Worm (Caenorhabditis elegans) whole organism, L3 larva: ENCODE measurements around the gene bli-2.
A peak's percentile ranks its signal among the peaks of the same experiment; 100 is the strongest.
"Not testable (repeated sequence)": the region's sequence is repeated elsewhere in the genome, so short reads cannot be mapped to it uniquely, and the experiment has no call there.

Experiments
- ZK546.5 ChIP-seq: sonication (generic microtip); optimal IDR thresholded peaks from 2 replicates; lab custom pipeline; 2017; ENCODE audit warnings: missing biosample characterization, missing genetic modification characterization
- aly-2 ChIP-seq: fragments of 150-350 bp; optimal IDR thresholded peaks from 2 replicates; lab custom pipeline; 2014; ENCODE audit warnings: missing biosample characterization, missing genetic modification characterization
- ama-1 ChIP-seq: fragments of 150-350 bp; optimal IDR thresholded peaks from 2 replicates; lab custom pipeline; 2018
- ceh-28 ChIP-seq: fragments of 150-350 bp; optimal IDR thresholded peaks from 2 replicates; lab custom pipeline; 2014; ENCODE audit warnings: missing biosample characterization, missing genetic modification reagents, missing genetic modification characterization
- ceh-82 ChIP-seq: fragments of 150-350 bp; optimal IDR thresholded peaks from 2 replicates; lab custom pipeline; 2014; ENCODE audit warnings: missing biosample characterization, missing genetic modification characterization
- ceh-9 ChIP-seq: sonication (generic microtip); optimal IDR thresholded peaks from 2 replicates; lab custom pipeline; 2018; ENCODE audit warnings: missing biosample characterization, missing genetic modification characterization
- daf-12 ChIP-seq: fragments of 150-350 bp; optimal IDR thresholded peaks from 2 replicates; lab custom pipeline; 2014; ENCODE audit warnings: missing biosample characterization, missing genetic modification reagents, missing genetic modification characterization
- egl-27 ChIP-seq: sonication (generic microtip); optimal IDR thresholded peaks from 4 replicates; lab custom pipeline; 2017; ENCODE audit warnings: missing biosample characterization, missing genetic modification reagents, missing genetic modification characterization
- egl-5 ChIP-seq: fragments of 150-350 bp; optimal IDR thresholded peaks from 2 replicates; lab custom pipeline; 2017; ENCODE audit warnings: missing biosample characterization, missing genetic modification reagents, missing genetic modification characterization, inconsistent platforms
- elt-1 ChIP-seq: fragments of 150-350 bp; optimal IDR thresholded peaks from 2 replicates; lab custom pipeline; 2014; ENCODE audit warnings: missing biosample characterization, missing genetic modification characterization
- elt-2 ChIP-seq: sonication (generic microtip); optimal IDR thresholded peaks from 2 replicates; lab custom pipeline; 2016; ENCODE audit warnings: missing genetic modification reagents, mild to moderate bottlenecking, missing genetic modification characterization, missing compliant biosample characterization
- fkh-2 ChIP-seq: fragments of 150-350 bp; optimal IDR thresholded peaks from 2 replicates; lab custom pipeline; 2014; ENCODE audit warnings: missing biosample characterization, missing genetic modification reagents, missing genetic modification characterization
- hmg-11 ChIP-seq: sonication (generic microtip); optimal IDR thresholded peaks from 2 replicates; lab custom pipeline; 2016; ENCODE audit warnings: missing genetic modification characterization, missing compliant biosample characterization
- jun-1 ChIP-seq: fragments of 150-350 bp; optimal IDR thresholded peaks from 2 replicates; lab custom pipeline; 2014; ENCODE audit warnings: missing biosample characterization, missing genetic modification reagents, missing genetic modification characterization
- lin-15B ChIP-seq: fragments of 150-350 bp; optimal IDR thresholded peaks from 2 replicates; lab custom pipeline; 2014; ENCODE audit warnings: missing biosample characterization, missing genetic modification characterization
- lin-39 ChIP-seq: fragments of 150-350 bp; optimal IDR thresholded peaks from 2 replicates; lab custom pipeline; 2018; ENCODE audit warnings: missing biosample characterization, missing genetic modification reagents, missing genetic modification characterization
- lsy-12 ChIP-seq: sonication (generic microtip); optimal IDR thresholded peaks from 2 replicates; lab custom pipeline; 2016; ENCODE audit warnings: mild to moderate bottlenecking, missing genetic modification characterization, missing compliant biosample characterization
- mdl-1 ChIP-seq: fragments of 150-350 bp; optimal IDR thresholded peaks from 2 replicates; lab custom pipeline; 2014; ENCODE audit warnings: missing biosample characterization, missing genetic modification characterization
- mml-1 ChIP-seq: fragments of 150-350 bp; sonication (generic microtip); optimal IDR thresholded peaks from 3 replicates; lab custom pipeline; 2014; ENCODE audit warnings: missing biosample characterization, missing genetic modification characterization
- nfya-1 ChIP-seq: sonication (generic microtip); optimal IDR thresholded peaks from 2 replicates; lab custom pipeline; 2017; ENCODE audit warnings: missing genetic modification characterization, mild to moderate bottlenecking, missing compliant biosample characterization, antibody characterized with exemption, moderate library complexity; ENCODE audit not compliant: insufficient read depth
- nhr-12 ChIP-seq: fragments of 150-350 bp; optimal IDR thresholded peaks from 2 replicates; lab custom pipeline; 2014; ENCODE audit warnings: missing biosample characterization, missing genetic modification characterization
- nhr-23 ChIP-seq: fragments of 150-350 bp; optimal IDR thresholded peaks from 2 replicates; lab custom pipeline; 2014; ENCODE audit warnings: missing biosample characterization, missing genetic modification reagents, missing genetic modification characterization
- nhr-237 ChIP-seq: fragments of 150-350 bp; optimal IDR thresholded peaks from 2 replicates; lab custom pipeline; 2014; ENCODE audit warnings: missing biosample characterization, missing genetic modification characterization
- nhr-25 ChIP-seq: sonication (generic microtip); optimal IDR thresholded peaks from 2 replicates; lab custom pipeline; 2017; ENCODE audit warnings: missing biosample characterization, missing genetic modification characterization
- nhr-28 ChIP-seq: fragments of 150-350 bp; optimal IDR thresholded peaks from 2 replicates; lab custom pipeline; 2014; ENCODE audit warnings: missing biosample characterization, missing genetic modification characterization
- nhr-43 ChIP-seq: sonication (generic microtip); optimal IDR thresholded peaks from 2 replicates; lab custom pipeline; 2016; ENCODE audit warnings: mild to moderate bottlenecking, missing genetic modification characterization, missing compliant biosample characterization; ENCODE audit not compliant: poor library complexity, severe bottlenecking
- nhr-67 ChIP-seq: fragments of 150-350 bp; optimal IDR thresholded peaks from 2 replicates; lab custom pipeline; 2014; ENCODE audit warnings: missing biosample characterization, missing genetic modification characterization
- nhr-76 ChIP-seq: fragments of 150-350 bp; sonication (generic microtip); optimal IDR thresholded peaks from 5 replicates; lab custom pipeline; 2014; ENCODE audit warnings: missing biosample characterization, missing genetic modification characterization
- nhr-77 ChIP-seq: fragments of 150-350 bp; optimal IDR thresholded peaks from 2 replicates; lab custom pipeline; 2014; ENCODE audit warnings: missing biosample characterization, missing genetic modification characterization
- pha-4 ChIP-seq: fragments of 150-350 bp; optimal IDR thresholded peaks from 2 replicates; lab custom pipeline; 2014; ENCODE audit warnings: missing biosample characterization, missing genetic modification reagents, missing genetic modification characterization
- pqm-1 ChIP-seq: fragments of 150-350 bp; optimal IDR thresholded peaks from 2 replicates; lab custom pipeline; 2017; ENCODE audit warnings: missing biosample characterization, missing genetic modification characterization, inconsistent platforms
- skn-1 ChIP-seq: fragments of 150-350 bp; optimal IDR thresholded peaks from 2 replicates; lab custom pipeline; 2014; ENCODE audit warnings: missing biosample characterization, missing genetic modification characterization
- snpc-4 ChIP-seq: fragments of 150-350 bp; optimal IDR thresholded peaks from 2 replicates; lab custom pipeline; 2014; ENCODE audit warnings: missing biosample characterization, missing genetic modification characterization
- tbx-2 ChIP-seq: sonication (generic microtip); optimal IDR thresholded peaks from 2 replicates; lab custom pipeline; 2016; ENCODE audit warnings: mild to moderate bottlenecking, missing genetic modification characterization, missing compliant biosample characterization
- unc-39 ChIP-seq: sonication (generic microtip); optimal IDR thresholded peaks from 4 replicates; lab custom pipeline; 2017; ENCODE audit warnings: missing biosample characterization, missing genetic modification characterization
- unc-62 ChIP-seq: fragments of 150-350 bp; sonication (generic microtip); optimal IDR thresholded peaks from 4 replicates; lab custom pipeline; 2014; ENCODE audit warnings: missing biosample characterization, missing genetic modification reagents, missing genetic modification characterization
- ztf-11 ChIP-seq: fragments of 150-350 bp; optimal IDR thresholded peaks from 2 replicates; lab custom pipeline; 2014; ENCODE audit warnings: missing biosample characterization, missing genetic modification characterization
- ztf-4 ChIP-seq: fragments of 150-350 bp; optimal IDR thresholded peaks from 2 replicates; lab custom pipeline; 2014; ENCODE audit warnings: missing biosample characterization, missing genetic modification characterization

Gene bli-2

DNA sequence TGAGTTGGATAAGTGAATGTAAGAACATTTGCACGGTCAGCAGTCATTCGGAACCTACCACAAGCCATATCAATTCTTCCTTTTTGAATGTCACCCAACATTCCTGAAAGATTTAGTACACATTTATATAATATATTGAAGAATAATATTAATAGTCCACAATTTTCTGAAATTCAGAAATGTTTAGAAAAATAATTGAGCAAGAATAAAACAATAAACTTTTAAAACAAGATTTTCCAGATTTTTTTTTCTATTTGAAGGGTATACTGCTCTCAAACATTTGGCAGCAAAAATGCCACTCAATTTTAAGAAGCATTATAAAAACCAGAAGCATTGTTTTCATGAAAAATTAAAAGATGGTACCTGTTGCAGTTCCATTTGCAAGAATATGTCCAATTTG is 15.4 kb downstream of the bli-2 start, which contains the start of gene F59E12.8:
TSS of gene F59E12.8 (minus strand) at position 101 of the 400 bp plus-strand sequence.
- TF ChIP-seq lsy-12 (tag; lab: Kevin White, UChicago), result no peak
- no peak for TF ChIP-seq lin-15B (tag; lab: Kevin White, UChicago)
- TF ChIP-seq skn-1, result no peak
- no peak for TF ChIP-seq egl-27 (tag; lab: Kevin White, UChicago)
- no peak for TF ChIP-seq unc-39 (tag; lab: Kevin White, UChicago)
- TF ChIP-seq elt-1 (tag; lab: Kevin White, UChicago), result no peak
- no peak for TF ChIP-seq nhr-12 (tag; lab: Kevin White, UChicago)
- no peak for TF ChIP-seq snpc-4 (tag; lab: Kevin White, UChicago)
- TF ChIP-seq mml-1 (tag; lab: Kevin White, UChicago), result no peak
- no peak for TF ChIP-seq nhr-25 (tag; lab: Kevin White, UChicago)
- no peak for TF ChIP-seq nhr-23 (tag; lab: Kevin White, UChicago)
- TF ChIP-seq fkh-2, result no peak
- TF ChIP-seq aly-2, result no peak
- TF ChIP-seq ztf-4 (tag; lab: Kevin White, UChicago), result no peak
- TF ChIP-seq ama-1 (lab: Kevin White, UChicago), result no peak
- no peak for TF ChIP-seq ceh-28
- TF ChIP-seq egl-5 (tag; lab: Kevin White, UChicago), result no peak

DNA sequence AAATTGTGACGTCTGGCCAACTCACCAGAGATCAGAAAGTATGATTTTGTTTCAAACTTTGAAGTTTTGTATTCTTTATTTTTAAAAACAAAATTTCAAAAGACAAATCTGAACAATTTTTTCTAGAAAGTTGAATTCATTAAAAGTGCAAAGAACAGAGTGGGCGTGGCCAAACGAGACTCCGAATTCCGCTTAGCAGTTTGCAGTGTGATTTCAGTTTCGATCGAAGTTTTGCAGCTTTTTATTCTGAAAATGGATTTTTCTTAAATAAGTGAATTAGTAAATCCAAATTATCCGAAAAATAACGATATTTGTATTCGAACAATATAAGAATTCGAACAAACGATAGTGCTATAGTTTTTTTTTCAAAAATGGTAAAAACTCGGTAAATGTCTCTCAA is 18.8 kb downstream of the bli-2 start:
- TF ChIP-seq unc-39 (tag; lab: Kevin White, UChicago), result no peak
- TF ChIP-seq ceh-82, result no peak
- TF ChIP-seq pqm-1, result no peak
- TF ChIP-seq egl-27 (tag; lab: Kevin White, UChicago), result no peak
- TF ChIP-seq lin-15B (tag; lab: Kevin White, UChicago), result no peak
- peak; percentile 25 for TF ChIP-seq nfya-1 (tag; lab: Kevin White, UChicago)
- no peak for TF ChIP-seq pha-4

DNA sequence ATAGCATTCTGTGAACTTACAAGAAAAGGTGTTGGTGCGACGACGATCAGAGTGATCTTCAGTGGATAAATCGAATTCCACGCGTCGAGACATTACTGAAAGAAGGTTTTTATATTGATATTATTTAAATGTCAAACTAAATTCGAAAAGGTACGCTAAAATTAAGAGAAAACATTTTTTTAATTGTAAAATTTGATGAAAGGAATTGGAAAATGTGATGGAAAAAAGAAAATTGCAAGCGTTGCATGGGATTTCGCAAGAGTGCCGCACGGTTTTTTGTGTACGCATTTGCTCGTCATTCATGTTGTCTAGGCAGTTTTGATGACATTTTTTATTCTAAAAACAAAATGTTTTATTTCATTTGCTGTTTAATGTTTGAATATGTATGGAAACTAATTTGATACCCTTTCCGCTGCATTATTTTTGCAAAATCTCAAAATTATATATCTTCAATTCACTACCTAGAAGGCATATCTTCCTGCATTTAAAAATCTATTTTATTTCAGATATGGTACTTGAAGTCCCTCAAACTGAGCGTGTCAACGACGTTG is 21.3 kb downstream of the bli-2 start, which contains the start of the genes F59E12.6 and npl-4.1:
TSS of gene F59E12.6 (minus strand) at position 101 of the 551 bp plus-strand sequence.
TSS of gene npl-4.1 (plus strand) at position 501 of the 551 bp plus-strand sequence.
- not testable (repeated sequence) for TF ChIP-seq aly-2; egl-5 (tag; lab: Kevin White, UChicago); unc-62

DNA sequence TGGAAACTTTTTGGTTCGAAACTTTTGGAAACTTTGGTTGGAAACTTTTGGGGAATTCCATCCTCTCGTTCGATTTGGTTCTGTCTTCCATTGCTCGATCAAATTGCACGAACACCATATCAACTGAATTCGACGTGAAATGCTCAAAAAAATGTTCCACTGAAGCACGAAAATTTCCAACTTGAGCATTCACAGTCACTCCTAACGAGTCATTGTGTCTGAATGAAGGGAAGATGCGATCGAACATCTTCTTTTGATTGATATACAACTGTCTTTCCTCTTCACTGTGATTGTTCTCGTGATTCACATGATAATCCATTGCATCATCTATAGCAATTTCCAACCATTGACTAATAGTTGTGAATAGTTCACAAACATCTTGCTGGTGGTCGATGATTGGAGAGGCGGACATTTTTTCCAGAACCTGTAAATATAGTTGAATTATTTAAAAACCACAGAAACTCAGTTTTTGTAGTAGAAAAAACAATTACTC is 23.9 kb downstream of the bli-2 start, which contains the start of gene F59E12.15:
TSS of gene F59E12.15 (minus strand) at position 51 of the 493 bp plus-strand sequence.
- TF ChIP-seq nhr-237 (tag; lab: Kevin White, UChicago) (no peak), nhr-67 (tag; lab: Kevin White, UChicago) (no peak), tbx-2 (tag; lab: Kevin White, UChicago) (no peak), ceh-9 (tag; lab: Kevin White, UChicago) (no peak), egl-27 (tag; lab: Kevin White, UChicago) (no peak), nhr-43 (tag; lab: Kevin White, UChicago) (no peak), nhr-77 (no peak), fkh-2 (no peak), ztf-11 (no peak), unc-62 (no peak)

DNA sequence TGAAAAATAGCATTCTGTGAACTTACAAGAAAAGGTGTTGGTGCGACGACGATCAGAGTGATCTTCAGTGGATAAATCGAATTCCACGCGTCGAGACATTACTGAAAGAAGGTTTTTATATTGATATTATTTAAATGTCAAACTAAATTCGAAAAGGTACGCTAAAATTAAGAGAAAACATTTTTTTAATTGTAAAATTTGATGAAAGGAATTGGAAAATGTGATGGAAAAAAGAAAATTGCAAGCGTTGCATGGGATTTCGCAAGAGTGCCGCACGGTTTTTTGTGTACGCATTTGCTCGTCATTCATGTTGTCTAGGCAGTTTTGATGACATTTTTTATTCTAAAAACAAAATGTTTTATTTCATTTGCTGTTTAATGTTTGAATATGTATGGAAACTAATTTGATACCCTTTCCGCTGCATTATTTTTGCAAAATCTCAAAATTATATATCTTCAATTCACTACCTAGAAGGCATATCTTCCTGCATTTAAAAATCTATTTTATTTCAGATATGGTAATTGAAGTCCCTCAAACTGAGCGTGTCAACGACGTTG is 29.8 kb downstream of the bli-2 start, which contains the start of the genes eif-3.L and npl-4.2:
TSS of gene eif-3.L (minus strand) at position 101 of the 557 bp plus-strand sequence.
TSS of gene npl-4.2 (plus strand) at position 507 of the 557 bp plus-strand sequence.
- not testable (repeated sequence) for TF ChIP-seq nhr-77; nhr-25 (tag; lab: Kevin White, UChicago); egl-27 (tag; lab: Kevin White, UChicago)

DNA sequence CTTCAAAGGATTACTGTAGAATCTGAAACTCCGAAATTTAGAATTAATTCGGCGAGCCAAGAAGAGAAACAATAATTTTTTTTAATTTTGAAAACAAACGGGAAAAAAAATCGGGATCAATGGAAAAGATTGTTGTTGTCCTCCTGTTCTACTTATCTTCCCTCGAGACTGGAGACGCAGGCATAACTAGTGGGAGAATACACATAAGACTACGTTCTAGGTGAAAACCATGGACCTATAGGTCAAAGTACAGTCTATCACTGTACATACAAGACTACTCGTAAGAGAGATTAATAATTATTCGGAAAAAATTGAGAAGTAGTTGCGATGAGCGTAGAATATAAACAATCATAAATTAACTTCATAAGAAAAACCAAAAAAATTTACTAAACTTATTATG is 32.9 kb downstream of the bli-2 start, which contains the start of gene dhs-6:
TSS of gene dhs-6 (minus strand) at position 22 of the 400 bp plus-strand sequence.
- no peak for TF ChIP-seq hmg-11 (tag; lab: Kevin White, UChicago)
- no peak for TF ChIP-seq daf-12
- peak; percentile 9 for TF ChIP-seq nfya-1 (tag; lab: Kevin White, UChicago)
- peak; percentile 8 for TF ChIP-seq ceh-28
- no peak for TF ChIP-seq lsy-12 (tag; lab: Kevin White, UChicago)
- TF ChIP-seq elt-2 (tag; lab: Kevin White, UChicago), result peak; percentile 71
- TF ChIP-seq lin-39, result no peak
- no peak for TF ChIP-seq pqm-1
- TF ChIP-seq ztf-4 (tag; lab: Kevin White, UChicago), result no peak
- TF ChIP-seq pha-4, result no peak
- no peak for TF ChIP-seq aly-2
- TF ChIP-seq mml-1 (tag; lab: Kevin White, UChicago), result no peak
- no peak for TF ChIP-seq ceh-9 (tag; lab: Kevin White, UChicago)
- TF ChIP-seq nhr-12 (tag; lab: Kevin White, UChicago), result no peak
- TF ChIP-seq unc-62, result no peak
- TF ChIP-seq nhr-237 (tag; lab: Kevin White, UChicago), result no peak
- no peak for TF ChIP-seq egl-5 (tag; lab: Kevin White, UChicago)
- TF ChIP-seq ZK546.5 (tag; lab: Kevin White, UChicago), result no peak
- no peak for TF ChIP-seq nhr-28 (tag; lab: Kevin White, UChicago)
- no peak for TF ChIP-seq mdl-1 (tag; lab: Kevin White, UChicago)
- TF ChIP-seq nhr-76, result no peak
- peak; percentile 48 for TF ChIP-seq nhr-23 (tag; lab: Kevin White, UChicago)
- TF ChIP-seq lin-15B (tag; lab: Kevin White, UChicago), result no peak
- TF ChIP-seq jun-1, result no peak
- no peak for TF ChIP-seq nhr-25 (tag; lab: Kevin White, UChicago)
